Worm (Caenorhabditis elegans): Measurements from ENCODE around the gene Y116F11B.17.

DNA sequence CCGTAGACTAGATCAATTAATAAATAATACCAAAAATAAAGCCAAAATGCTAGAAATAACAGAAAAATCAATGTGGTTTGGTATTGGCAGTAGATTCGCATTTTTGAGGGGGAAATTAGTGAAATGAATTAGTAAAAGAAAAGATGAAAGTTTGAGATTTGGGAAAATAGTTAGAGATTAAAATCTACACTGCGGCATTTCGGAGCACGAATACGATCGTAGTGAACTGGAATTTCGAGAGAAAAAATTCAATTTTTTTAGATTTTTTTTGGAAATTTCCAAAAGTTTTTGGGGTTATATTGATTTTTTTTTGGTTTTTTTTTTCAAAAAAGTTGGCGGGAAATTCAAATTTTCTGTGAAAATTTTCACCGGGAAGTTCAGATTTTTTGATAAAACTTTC, 45.9 kb upstream of the Y116F11B.17 start, which contains the start of gene Y116F11B.9:
- TF ChIP-seq fkh-10 (GFP tag; optimal IDR thresholded peaks at IDR 0.05): no peak
- TF ChIP-seq snpc-4 (tag; optimal IDR thresholded peaks at IDR 0.05): no peak
- TF ChIP-seq fkh-2 (tag; optimal IDR thresholded peaks at IDR 0.05): no peak
- no peak for TF ChIP-seq ZK546.5 (tag; optimal IDR thresholded peaks at IDR 0.05)
- TF ChIP-seq ztf-4 (tag; optimal IDR thresholded peaks at IDR 0.05): no peak
- TF ChIP-seq mdl-1 (tag; optimal IDR thresholded peaks at IDR 0.05): no peak
- no peak for TF ChIP-seq nhr-11 (tag; optimal IDR thresholded peaks at IDR 0.05)
- no peak for TF ChIP-seq elt-3 (tag; optimal IDR thresholded peaks at IDR 0.05)
